Worm (Caenorhabditis elegans) whole organism, L1 larva: ENCODE data around the gene nspb-4.

Experiments
- ama-1 ChIP-seq: fragments of 150-350 bp; optimal IDR thresholded peaks from 2 replicates; lab custom pipeline; 2014
- ceh-82 ChIP-seq, 3 experiments: fragments of 150-350 bp in 1 of 3; sonication (generic microtip) in 2 of 3; optimal IDR thresholded peaks; 2 replicates each; lab custom pipeline; 2014 to 2017; ENCODE audit warnings: missing biosample characterization in 3 of 3, missing genetic modification characterization in 3 of 3
- ces-1 ChIP-seq: fragments of 150-350 bp; optimal IDR thresholded peaks from 2 replicates; lab custom pipeline; 2014; ENCODE audit warnings: missing biosample characterization, missing genetic modification reagents, missing genetic modification characterization
- egl-27 ChIP-seq, 2 experiments: fragments of 150-350 bp in 1 of 2; sonication (generic microtip); optimal IDR thresholded peaks; 3 replicates each; lab custom pipeline; 2017 to 2018; ENCODE audit warnings: missing biosample characterization in 2 of 2, missing genetic modification characterization in 2 of 2, missing genetic modification reagents in 2 of 2
- elt-3 ChIP-seq, 6 experiments: fragments of 150-350 bp in 1 of 6; sonication (generic microtip); optimal IDR thresholded peaks; 2 replicates each; lab custom pipeline; 2017 to 2018; ENCODE audit warnings: missing biosample characterization in 6 of 6, missing genetic modification characterization in 6 of 6, inconsistent platforms in 1 of 6
- fkh-8 ChIP-seq: sonication (generic microtip); optimal IDR thresholded peaks from 2 replicates; lab custom pipeline; 2016; ENCODE audit warnings: mild to moderate bottlenecking, missing genetic modification characterization, missing compliant biosample characterization
- grh-1 ChIP-seq: fragments of 200-800 bp; sonication (Bioruptor generic); IDR thresholded peaks from 2 replicates; pipeline ENCODE4 v1.3.6; 2022; ENCODE audit warnings: missing genetic modification reagents, missing genetic modification characterization, missing compliant biosample characterization
- jun-1 ChIP-seq: fragments of 150-350 bp; optimal IDR thresholded peaks from 2 replicates; lab custom pipeline; 2014; ENCODE audit warnings: missing biosample characterization, missing genetic modification reagents, missing genetic modification characterization
- lin-39 ChIP-seq: fragments of 150-350 bp; optimal IDR thresholded peaks from 2 replicates; lab custom pipeline; 2014; ENCODE audit warnings: missing biosample characterization, missing genetic modification reagents, missing genetic modification characterization
- lir-3 ChIP-seq: sonication (generic microtip); optimal IDR thresholded peaks from 2 replicates; lab custom pipeline; 2016; ENCODE audit warnings: mild to moderate bottlenecking, missing genetic modification characterization, moderate library complexity, missing compliant biosample characterization; ENCODE audit not compliant: poor library complexity
- mep-1 ChIP-seq: fragments of 150-350 bp; optimal IDR thresholded peaks from 2 replicates; lab custom pipeline; 2014; ENCODE audit warnings: missing biosample characterization, missing genetic modification characterization
- nhr-237 ChIP-seq: fragments of 150-350 bp; optimal IDR thresholded peaks from 2 replicates; lab custom pipeline; 2014; ENCODE audit warnings: missing biosample characterization, missing genetic modification characterization
- nhr-76 ChIP-seq: sonication (generic microtip); optimal IDR thresholded peaks from 2 replicates; lab custom pipeline; 2017; ENCODE audit warnings: missing biosample characterization, missing genetic modification characterization
- nhr-85 ChIP-seq: sonication (generic microtip); peaks from one replicate; lab custom pipeline; 2016; ENCODE audit warnings: missing genetic modification characterization, inconsistent platforms, missing compliant biosample characterization

DNA sequence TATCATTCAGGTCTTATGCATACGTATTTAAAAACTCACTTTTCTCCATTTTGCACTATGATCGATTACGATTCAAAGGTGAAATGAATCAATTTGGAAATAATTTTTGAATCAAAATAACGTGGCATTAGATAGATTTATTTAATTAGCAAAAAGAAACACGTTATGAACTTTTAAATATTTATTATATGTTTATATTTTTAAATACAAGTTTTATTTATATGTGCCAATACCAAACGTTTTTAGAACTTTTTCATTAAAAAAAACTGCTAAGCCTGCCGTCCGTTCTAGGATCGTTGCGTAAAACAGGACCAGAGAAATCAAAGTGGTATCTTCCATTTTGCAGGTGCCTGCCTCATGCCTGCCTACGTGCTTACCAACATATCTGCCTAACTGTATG lies 720 bp upstream of the nspb-4 start, which contains the start of gene F38A5.6:
- TF ChIP-seq mep-1 (tag; lab: Kevin White, UChicago) = no peak
- no peak for TF ChIP-seq nhr-85 (tag; lab: Kevin White, UChicago)
- TF ChIP-seq egl-27 (tag; optimal IDR thresholded peaks at IDR 0.05; lab: Kevin White, UChicago) = no peak
- no peak for TF ChIP-seq nhr-76 (tag; lab: Kevin White, UChicago)
- no peak for TF ChIP-seq ceh-82 (tag; optimal IDR thresholded peaks at IDR 0.05; lab: Kevin White, UChicago)
- no peak for TF ChIP-seq lir-3 (tag; lab: Kevin White, UChicago)
- no peak for TF ChIP-seq fkh-8 (tag; lab: Kevin White, UChicago)
- TF ChIP-seq grh-1 = no peak
- TF ChIP-seq ces-1 = no peak
- no peak for TF ChIP-seq lin-39 (tag; lab: Kevin White, UChicago)
- TF ChIP-seq elt-3 (tag; optimal IDR thresholded peaks at IDR 0.05; lab: Kevin White, UChicago) = no peak
- no peak for TF ChIP-seq nhr-237 (tag; lab: Kevin White, UChicago)
- TF ChIP-seq ama-1 (lab: Kevin White, UChicago) = no peak
- no peak for TF ChIP-seq jun-1
